Worm (Caenorhabditis elegans) whole organism, L4/young adult: Measurements from ENCODE around the gene sorb-1.

ENCODE experiments used
- W03F9.2 ChIP-seq: fragments of 150-350 bp; optimal IDR thresholded peaks from 2 replicates; lab custom pipeline; 2014; ENCODE audit warnings: missing biosample characterization, missing genetic modification characterization
- dao-5 ChIP-seq: sonication (generic microtip); optimal IDR thresholded peaks from 2 replicates; lab custom pipeline; 2016; ENCODE audit warnings: missing genotype, missing genetic modification characterization, moderate library complexity, missing compliant biosample characterization
- him-1 ChIP-seq: sonication (generic microtip); optimal IDR thresholded peaks from 2 replicates; lab custom pipeline; 2016; ENCODE audit warnings: missing genotype, missing genetic modification reagents, missing genetic modification characterization, missing compliant biosample characterization

sorb-1 gene

ce11 chrIV:13788652-13789051 is 38.5 kb downstream of the sorb-1 start, which contains the start of the genes sas-6 and Y45F10D.7:
TSS of gene sas-6 (minus strand) at chrIV:13788731.
TSS of gene Y45F10D.7 (plus strand) at chrIV:13788907.
- TF ChIP-seq W03F9.2 (tag; lab: Kevin White, UChicago) (peak; percentile 43), him-1 (no peak), dao-5 (tag; lab: Kevin White, UChicago) (no peak)

ce11 chrIV:13795249-13795909 is 45.2 kb downstream of the sorb-1 start:
- TF ChIP-seq W03F9.2 (tag; lab: Kevin White, UChicago), result no peak
- no peak for TF ChIP-seq dao-5 (tag; lab: Kevin White, UChicago)
- TF ChIP-seq him-1, result no peak

- TF ChIP-seq him-1, result no peak
- TF ChIP-seq dao-5 (tag; lab: Kevin White, UChicago), result no peak
- no peak for TF ChIP-seq W03F9.2 (tag; lab: Kevin White, UChicago)
Observed at ce11 chrIV:13797859-13798374, 47.8 kb downstream of the sorb-1 start, which contains the start of gene Y45F10D.6. TSS of gene Y45F10D.6 (minus strand) at chrIV:13797909.

ce11 chrIV:13807724-13808123 is 57.6 kb downstream of the sorb-1 start, which contains the start of gene Y45F10D.14:
TSS of gene Y45F10D.14 (minus strand) at chrIV:13807824.
- TF ChIP-seq dao-5 (tag; lab: Kevin White, UChicago) (no peak), him-1 (no peak), W03F9.2 (tag; lab: Kevin White, UChicago) (no peak)
